Worm (Caenorhabditis elegans) whole organism, young adult: Measurements from ENCODE around the gene cest-16.

Experiments
- cebp-1 ChIP-seq, 2 experiments: fragments of 200-800 bp in 1 of 2; sonication (Bioruptor generic) in 1 of 2; sonication (generic microtip) in 1 of 2; IDR thresholded peaks in 1 of 2; optimal IDR thresholded peaks in 1 of 2; 2 replicates each; pipeline versions ENCODE4 v1.3.6 to Lab custom; 2017 to 2022; ENCODE audit warnings: missing compliant biosample characterization in 2 of 2, missing genetic modification characterization in 2 of 2, mild to moderate bottlenecking in 1 of 2, missing genetic modification reagents in 1 of 2, moderate library complexity in 1 of 2
- ceh-27 ChIP-seq: fragments of 200-800 bp; sonication (Bioruptor generic); optimal IDR thresholded peaks from 2 replicates; lab custom pipeline; 2018; ENCODE audit warnings: mild to moderate bottlenecking, missing genetic modification characterization, moderate library complexity, missing compliant biosample characterization
- egrh-3 ChIP-seq: fragments of 200-800 bp; sonication (Bioruptor generic); IDR thresholded peaks from 2 replicates; pipeline ENCODE4 v1.3.6; 2022; ENCODE audit warnings: missing genetic modification reagents, missing genetic modification characterization, missing compliant biosample characterization
- ztf-26 ChIP-seq: sonication (generic microtip); optimal IDR thresholded peaks from 2 replicates; lab custom pipeline; 2017; ENCODE audit warnings: missing genetic modification characterization, missing compliant biosample characterization

- TF ChIP-seq cebp-1 (GFP tag; IDR thresholded peaks at IDR 0.05; lab: Robert Waterston, UW) = no peak
- TF ChIP-seq cebp-1 (tag; optimal IDR thresholded peaks at IDR 0.05; lab: Kevin White, UChicago) = no peak
- TF ChIP-seq ztf-26 = no peak
- no peak for TF ChIP-seq ceh-27 (GFP tag; lab: Kevin White, UChicago)
- no peak for TF ChIP-seq egrh-3 (GFP tag; lab: Robert Waterston, UW)
Observed at ce11 chrX:6323129-6323528, 23.4 kb downstream of the cest-16 start, which contains the start of gene col-167.
